Worm (Caenorhabditis elegans) whole organism, L3 larva: Measurements from ENCODE around the gene C55C3.8.
A peak's percentile ranks its signal among the peaks of the same experiment; 100 is the strongest.

Source experiments
- R02D3.7 ChIP-seq: fragments of 150-350 bp; optimal IDR thresholded peaks from 2 replicates; lab custom pipeline; 2014; ENCODE audit warnings: missing biosample characterization, missing genetic modification characterization
- aly-2 ChIP-seq: fragments of 150-350 bp; optimal IDR thresholded peaks from 2 replicates; lab custom pipeline; 2014; ENCODE audit warnings: missing biosample characterization, missing genetic modification characterization
- ama-1 ChIP-seq: fragments of 150-350 bp; optimal IDR thresholded peaks from 2 replicates; lab custom pipeline; 2018
- ceh-28 ChIP-seq: fragments of 150-350 bp; optimal IDR thresholded peaks from 2 replicates; lab custom pipeline; 2014; ENCODE audit warnings: missing biosample characterization, missing genetic modification reagents, missing genetic modification characterization
- ceh-9 ChIP-seq: sonication (generic microtip); optimal IDR thresholded peaks from 2 replicates; lab custom pipeline; 2018; ENCODE audit warnings: missing biosample characterization, missing genetic modification characterization
- elt-1 ChIP-seq: fragments of 150-350 bp; optimal IDR thresholded peaks from 2 replicates; lab custom pipeline; 2014; ENCODE audit warnings: missing biosample characterization, missing genetic modification characterization
- elt-2 ChIP-seq: sonication (generic microtip); optimal IDR thresholded peaks from 2 replicates; lab custom pipeline; 2016; ENCODE audit warnings: missing genetic modification reagents, mild to moderate bottlenecking, missing genetic modification characterization, missing compliant biosample characterization
- elt-3 ChIP-seq, 3 experiments: fragments of 150-350 bp in 1 of 3; sonication (generic microtip) in 2 of 3; optimal IDR thresholded peaks; 2 replicates in 2 of 3; 4 replicates in 1 of 3; lab custom pipeline; 2014 to 2017; ENCODE audit warnings: missing biosample characterization in 3 of 3, missing genetic modification characterization in 3 of 3
- eor-1 ChIP-seq, 2 experiments: fragments of 150-350 bp; optimal IDR thresholded peaks; 2 replicates each; lab custom pipeline; 2014 to 2018; ENCODE audit warnings: missing biosample characterization in 2 of 2, missing genetic modification characterization in 2 of 2
- fkh-10 ChIP-seq: sonication (generic microtip); optimal IDR thresholded peaks from 2 replicates; lab custom pipeline; 2017; ENCODE audit warnings: missing biosample characterization, missing genetic modification reagents, missing genetic modification characterization
- jun-1 ChIP-seq: fragments of 150-350 bp; optimal IDR thresholded peaks from 2 replicates; lab custom pipeline; 2014; ENCODE audit warnings: missing biosample characterization, missing genetic modification reagents, missing genetic modification characterization
- lin-15B ChIP-seq: fragments of 150-350 bp; optimal IDR thresholded peaks from 2 replicates; lab custom pipeline; 2014; ENCODE audit warnings: missing biosample characterization, missing genetic modification characterization
- lin-39 ChIP-seq: fragments of 150-350 bp; optimal IDR thresholded peaks from 2 replicates; lab custom pipeline; 2018; ENCODE audit warnings: missing biosample characterization, missing genetic modification reagents, missing genetic modification characterization
- lsy-12 ChIP-seq: sonication (generic microtip); optimal IDR thresholded peaks from 2 replicates; lab custom pipeline; 2016; ENCODE audit warnings: mild to moderate bottlenecking, missing genetic modification characterization, missing compliant biosample characterization
- mdl-1 ChIP-seq: fragments of 150-350 bp; optimal IDR thresholded peaks from 2 replicates; lab custom pipeline; 2014; ENCODE audit warnings: missing biosample characterization, missing genetic modification characterization
- mml-1 ChIP-seq: fragments of 150-350 bp; sonication (generic microtip); optimal IDR thresholded peaks from 3 replicates; lab custom pipeline; 2014; ENCODE audit warnings: missing biosample characterization, missing genetic modification characterization
- nfya-1 ChIP-seq: sonication (generic microtip); optimal IDR thresholded peaks from 2 replicates; lab custom pipeline; 2017; ENCODE audit warnings: missing genetic modification characterization, mild to moderate bottlenecking, missing compliant biosample characterization, antibody characterized with exemption, moderate library complexity; ENCODE audit not compliant: insufficient read depth
- nhr-11 ChIP-seq: fragments of 150-350 bp; optimal IDR thresholded peaks from 2 replicates; lab custom pipeline; 2014; ENCODE audit warnings: missing biosample characterization, missing genetic modification characterization
- nhr-12 ChIP-seq: fragments of 150-350 bp; optimal IDR thresholded peaks from 2 replicates; lab custom pipeline; 2014; ENCODE audit warnings: missing biosample characterization, missing genetic modification characterization
- nhr-23 ChIP-seq: fragments of 150-350 bp; optimal IDR thresholded peaks from 2 replicates; lab custom pipeline; 2014; ENCODE audit warnings: missing biosample characterization, missing genetic modification reagents, missing genetic modification characterization
- nhr-25 ChIP-seq: sonication (generic microtip); optimal IDR thresholded peaks from 2 replicates; lab custom pipeline; 2017; ENCODE audit warnings: missing biosample characterization, missing genetic modification characterization
- nhr-43 ChIP-seq: sonication (generic microtip); optimal IDR thresholded peaks from 2 replicates; lab custom pipeline; 2016; ENCODE audit warnings: mild to moderate bottlenecking, missing genetic modification characterization, missing compliant biosample characterization; ENCODE audit not compliant: poor library complexity, severe bottlenecking
- nhr-67 ChIP-seq: fragments of 150-350 bp; optimal IDR thresholded peaks from 2 replicates; lab custom pipeline; 2014; ENCODE audit warnings: missing biosample characterization, missing genetic modification characterization
- nhr-76 ChIP-seq: fragments of 150-350 bp; sonication (generic microtip); optimal IDR thresholded peaks from 5 replicates; lab custom pipeline; 2014; ENCODE audit warnings: missing biosample characterization, missing genetic modification characterization
- nhr-77 ChIP-seq: fragments of 150-350 bp; optimal IDR thresholded peaks from 2 replicates; lab custom pipeline; 2014; ENCODE audit warnings: missing biosample characterization, missing genetic modification characterization
- pha-4 ChIP-seq: fragments of 150-350 bp; optimal IDR thresholded peaks from 2 replicates; lab custom pipeline; 2014; ENCODE audit warnings: missing biosample characterization, missing genetic modification reagents, missing genetic modification characterization
- pqm-1 ChIP-seq: fragments of 150-350 bp; optimal IDR thresholded peaks from 2 replicates; lab custom pipeline; 2017; ENCODE audit warnings: missing biosample characterization, missing genetic modification characterization, inconsistent platforms
- skn-1 ChIP-seq: fragments of 150-350 bp; optimal IDR thresholded peaks from 2 replicates; lab custom pipeline; 2014; ENCODE audit warnings: missing biosample characterization, missing genetic modification characterization
- unc-39 ChIP-seq: sonication (generic microtip); optimal IDR thresholded peaks from 4 replicates; lab custom pipeline; 2017; ENCODE audit warnings: missing biosample characterization, missing genetic modification characterization
- unc-62 ChIP-seq: fragments of 150-350 bp; sonication (generic microtip); optimal IDR thresholded peaks from 4 replicates; lab custom pipeline; 2014; ENCODE audit warnings: missing biosample characterization, missing genetic modification reagents, missing genetic modification characterization
- zag-1 ChIP-seq: fragments of 150-350 bp; optimal IDR thresholded peaks from 2 replicates; lab custom pipeline; 2014; ENCODE audit warnings: missing biosample characterization, missing genetic modification characterization
- ztf-11 ChIP-seq: fragments of 150-350 bp; optimal IDR thresholded peaks from 2 replicates; lab custom pipeline; 2014; ENCODE audit warnings: missing biosample characterization, missing genetic modification characterization

The C55C3.8 gene

ce11 chrIV:5690386-5691080 is at the start of gene C55C3.8:
C55C3.8 (plus strand) TSS chrIV:5691030.
- TF ChIP-seq ceh-9 (tag; lab: Kevin White, UChicago) (no peak), jun-1 (tag; lab: Kevin White, UChicago) (no peak), nfya-1 (tag; lab: Kevin White, UChicago) (no peak), elt-1 (tag; lab: Kevin White, UChicago) (no peak), unc-62 (GFP tag; lab: Kevin White, UChicago) (no peak), nhr-25 (tag; lab: Kevin White, UChicago) (no peak), lin-15B (no peak), mml-1 (tag; lab: Kevin White, UChicago) (no peak), nhr-67 (no peak), nhr-43 (tag; lab: Kevin White, UChicago) (no peak), skn-1 (no peak), elt-3 (tag; optimal IDR thresholded peaks at IDR 0.05; lab: Kevin White, UChicago) (no peak), ceh-28 (tag; lab: Kevin White, UChicago) (no peak), R02D3.7 (tag; lab: Kevin White, UChicago) (no peak), unc-39 (tag; lab: Kevin White, UChicago) (no peak), eor-1 (tag; optimal IDR thresholded peaks at IDR 0.05; lab: Kevin White, UChicago) (no peak), nhr-11 (tag; lab: Kevin White, UChicago) (no peak), lin-39 (no peak)

DNA sequence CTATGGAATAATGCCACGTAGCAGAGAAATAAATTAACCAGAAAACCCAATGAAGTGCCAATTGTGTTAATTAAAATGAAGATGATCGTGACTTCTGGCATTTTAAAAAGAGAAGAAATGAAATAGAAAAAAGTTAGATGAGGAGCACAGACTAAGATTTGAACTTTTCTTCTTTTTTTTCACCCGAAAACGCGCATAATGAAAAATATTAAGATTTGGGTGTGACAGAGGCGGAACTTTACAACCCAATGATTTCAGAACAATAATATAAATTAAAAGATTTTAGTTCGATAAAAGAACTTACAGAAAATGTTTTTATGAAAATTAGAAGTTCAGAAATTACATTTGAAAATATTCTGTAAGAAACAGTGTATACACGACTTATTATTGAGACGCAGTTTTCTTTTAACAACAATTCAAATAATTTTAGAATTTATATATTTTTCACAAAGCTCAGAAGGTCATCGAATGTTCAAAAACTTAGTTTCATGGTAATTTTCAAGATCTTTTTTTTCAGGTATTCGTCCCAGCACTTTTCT is 45.2 kb upstream of the C55C3.8 start, which contains the start of the genes srd-8 and B0547.2:
Gene srd-8 (minus strand): TSS at position 101 of the 539 bp plus-strand sequence.
Gene B0547.2 (plus strand): TSS at position 489 of the 539 bp plus-strand sequence.
- TF ChIP-seq eor-1 (tag; optimal IDR thresholded peaks at IDR 0.05; lab: Kevin White, UChicago) (no peak), jun-1 (tag; lab: Kevin White, UChicago) (no peak), nhr-23 (tag; lab: Kevin White, UChicago) (no peak), nhr-11 (tag; lab: Kevin White, UChicago) (no peak), aly-2 (tag; lab: Kevin White, UChicago) (no peak), nhr-25 (tag; lab: Kevin White, UChicago) (no peak), nhr-76 (tag; lab: Kevin White, UChicago) (no peak), skn-1 (no peak), ceh-9 (tag; lab: Kevin White, UChicago) (no peak), nhr-77 (tag; lab: Kevin White, UChicago) (no peak), unc-39 (tag; lab: Kevin White, UChicago) (no peak)
- TF ChIP-seq, all 47 proteins: peak for 0

DNA sequence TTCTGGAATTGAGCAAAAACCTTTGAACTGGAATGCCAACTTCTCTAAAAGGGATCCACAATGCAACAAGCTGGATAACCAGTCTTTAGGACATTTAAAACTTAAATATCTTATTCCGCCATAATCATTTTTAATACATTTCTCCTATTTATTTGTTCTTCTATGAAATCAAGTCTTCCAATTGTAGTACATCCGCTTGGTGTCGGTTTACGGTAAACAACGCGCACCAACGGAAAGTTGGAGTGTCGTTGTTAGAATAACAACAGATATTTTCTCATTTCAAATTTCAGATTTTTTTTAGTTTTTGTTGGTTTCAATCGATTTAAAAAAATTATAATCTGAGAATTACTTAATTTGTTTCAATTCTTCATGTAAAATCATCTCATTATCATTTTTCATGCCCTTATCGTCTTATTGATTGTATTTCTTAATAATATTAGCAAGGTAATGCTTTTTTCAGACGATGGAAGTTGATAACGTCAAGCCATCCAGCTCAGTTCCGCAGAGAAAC is 41.7 kb upstream of the C55C3.8 start, which contains the start of gene csn-5:
Gene csn-5 (plus strand): TSS at position 461 of the 511 bp plus-strand sequence.
- TF ChIP-seq zag-1 (tag; lab: Kevin White, UChicago) (no peak), elt-2 (tag; lab: Kevin White, UChicago) (no peak), nhr-67 (no peak), ama-1 (lab: Kevin White, UChicago) (no peak), lin-15B (peak; percentile 20), mdl-1 (tag; lab: Kevin White, UChicago) (no peak), nhr-25 (tag; lab: Kevin White, UChicago) (no peak), nhr-43 (tag; lab: Kevin White, UChicago) (no peak), R02D3.7 (tag; lab: Kevin White, UChicago) (peak; percentile 90), nhr-11 (tag; lab: Kevin White, UChicago) (no peak), elt-1 (tag; lab: Kevin White, UChicago) (no peak), skn-1 (no peak), nhr-12 (tag; lab: Kevin White, UChicago) (no peak), elt-3 (tag; optimal IDR thresholded peaks at IDR 0.05; lab: Kevin White, UChicago) (no peak), mml-1 (tag; lab: Kevin White, UChicago) (no peak), pqm-1 (no peak), nhr-77 (tag; lab: Kevin White, UChicago) (no peak), nhr-23 (tag; lab: Kevin White, UChicago) (no peak), fkh-10 (GFP tag; lab: Kevin White, UChicago) (no peak), ztf-11 (tag; lab: Kevin White, UChicago) (no peak), pha-4 (peak; percentile 56), unc-39 (tag; lab: Kevin White, UChicago) (no peak), nhr-76 (tag; lab: Kevin White, UChicago) (no peak), nfya-1 (tag; lab: Kevin White, UChicago) (peak; percentile 15), eor-1 (tag; optimal IDR thresholded peaks at IDR 0.05; lab: Kevin White, UChicago) (no peak), lsy-12 (tag; lab: Kevin White, UChicago) (no peak)
